Worm (Caenorhabditis elegans): Measurements from ENCODE around the gene K08E5.5.

- TF ChIP-seq ceh-13 (GFP tag; optimal IDR thresholded peaks at IDR 0.05) (no peak), ceh-36 (tag; optimal IDR thresholded peaks at IDR 0.05) (no peak), hmbx-1 (tag; optimal IDR thresholded peaks at IDR 0.05) (no peak), ama-1 (optimal IDR thresholded peaks at IDR 0.05) (no peak)
Observed at ce11 chrIII:10112958-10113357, 47.3 kb downstream of the K08E5.5 start, which contains the start of gene vps-29.
